Worm (Caenorhabditis elegans) whole organism, early embryonic: ENCODE results near the gene dib-1.

Experiments
- B0310.2 ChIP-seq: sonication (generic microtip); optimal IDR thresholded peaks from 2 replicates; lab custom pipeline; 2016; ENCODE audit warnings: mild to moderate bottlenecking, missing genetic modification characterization, missing compliant biosample characterization
- F13C5.2 ChIP-seq: sonication (generic microtip); optimal IDR thresholded peaks from 2 replicates; lab custom pipeline; 2017; ENCODE audit warnings: mild to moderate bottlenecking, missing genetic modification characterization, inconsistent platforms, missing compliant biosample characterization
- aly-1 ChIP-seq: sonication (generic microtip); optimal IDR thresholded peaks from 2 replicates; lab custom pipeline; 2016; ENCODE audit warnings: missing genetic modification characterization, missing compliant biosample characterization
- ama-1 ChIP-seq: fragments of 150-350 bp; optimal IDR thresholded peaks from 2 replicates; lab custom pipeline; 2014
- ceh-13 ChIP-seq: fragments of 200-800 bp; sonication (Bioruptor generic); optimal IDR thresholded peaks from 2 replicates; lab custom pipeline; 2018; ENCODE audit warnings: mild to moderate bottlenecking, missing genetic modification characterization, missing compliant biosample characterization
- ceh-36 ChIP-seq: sonication (generic microtip); optimal IDR thresholded peaks from 2 replicates; lab custom pipeline; 2016; ENCODE audit warnings: missing genetic modification characterization, inconsistent platforms, missing compliant biosample characterization
- ets-7 ChIP-seq: sonication (generic microtip); optimal IDR thresholded peaks from 2 replicates; lab custom pipeline; 2016; ENCODE audit warnings: missing genotype, missing genetic modification characterization, missing compliant biosample characterization
- flt-1 ChIP-seq: fragments of 200-800 bp; sonication (Bioruptor generic); IDR thresholded peaks from 2 replicates; pipeline ENCODE4 v1.3.6; 2022; ENCODE audit warnings: missing genetic modification characterization, missing compliant biosample characterization
- hmbx-1 ChIP-seq: sonication (generic microtip); optimal IDR thresholded peaks from 2 replicates; lab custom pipeline; 2016; ENCODE audit warnings: mild to moderate bottlenecking, missing genetic modification characterization, missing compliant biosample characterization
- hmg-4 ChIP-seq: fragments of 200-800 bp; sonication (Bioruptor generic); optimal IDR thresholded peaks from 2 replicates; lab custom pipeline; 2018; ENCODE audit warnings: mild to moderate bottlenecking, missing genetic modification characterization, missing compliant biosample characterization
- hnd-1 ChIP-seq: sonication (generic microtip); optimal IDR thresholded peaks from 2 replicates; lab custom pipeline; 2016; ENCODE audit warnings: missing genetic modification characterization, missing compliant biosample characterization
- pes-1 ChIP-seq: fragments of 200-800 bp; sonication (Bioruptor generic); IDR thresholded peaks from 2 replicates; pipeline ENCODE4 v1.3.6; 2022; ENCODE audit warnings: missing genetic modification reagents, missing genetic modification characterization, missing compliant biosample characterization
- scrt-1 ChIP-seq: fragments of 200-800 bp; sonication (Bioruptor generic); IDR thresholded peaks from 2 replicates; pipeline ENCODE4 v1.3.6; 2022; ENCODE audit warnings: missing genetic modification characterization, missing compliant biosample characterization
- sea-1 ChIP-seq: fragments of 200-800 bp; sonication (Bioruptor generic); conservative IDR thresholded peaks from 2 replicates; pipeline ENCODE4 v1.3.6; 2022; ENCODE audit warnings: missing genetic modification characterization, missing compliant biosample characterization
- tbx-11 ChIP-seq: fragments of 200-800 bp; sonication (Bioruptor generic); IDR thresholded peaks from 2 replicates; pipeline ENCODE4 v1.3.6; 2022; ENCODE audit warnings: missing genetic modification characterization, missing compliant biosample characterization
- tbx-37 ChIP-seq: fragments of 200-800 bp; sonication (Bioruptor generic); conservative IDR thresholded peaks from 2 replicates; pipeline ENCODE4 v1.3.6; 2022; ENCODE audit warnings: missing genetic modification reagents, missing genetic modification characterization, missing compliant biosample characterization
- tra-4 ChIP-seq: sonication (generic microtip); optimal IDR thresholded peaks from 2 replicates; lab custom pipeline; 2017; ENCODE audit warnings: missing genetic modification characterization, missing compliant biosample characterization

dib-1 gene

ce11 chrIV:2886655-2887054 lies 4.0 kb upstream of the dib-1 start, which contains the start of gene dml-1:
Gene dml-1 (plus strand): TSS chrIV:2886955.
- no peak for TF ChIP-seq B0310.2
- no peak for TF ChIP-seq sea-1 (GFP tag; lab: Robert Waterston, UW)
- no peak for TF ChIP-seq tbx-37

ce11 chrIV:2887245-2887644 lies 3.4 kb upstream of the dib-1 start:
- no peak for TF ChIP-seq pes-1 (GFP tag; lab: Robert Waterston, UW)
- TF ChIP-seq ets-7 (tag; lab: Kevin White, UChicago), result no peak
- no peak for TF ChIP-seq B0310.2
- TF ChIP-seq ama-1, result no peak
- TF ChIP-seq hmbx-1, result no peak
- TF ChIP-seq tbx-11 (GFP tag; lab: Robert Waterston, UW), result no peak
- TF ChIP-seq aly-1 (tag; lab: Kevin White, UChicago), result no peak
- TF ChIP-seq hnd-1 (tag; lab: Kevin White, UChicago), result no peak
- TF ChIP-seq hmg-4 (GFP tag; lab: Kevin White, UChicago), result no peak
- TF ChIP-seq ceh-36 (tag; lab: Kevin White, UChicago), result no peak
- no peak for TF ChIP-seq ceh-13 (GFP tag; lab: Kevin White, UChicago)
- TF ChIP-seq flt-1 (GFP tag; lab: Robert Waterston, UW), result no peak
- TF ChIP-seq tra-4 (tag; lab: Kevin White, UChicago), result no peak
- no peak for TF ChIP-seq F13C5.2 (tag; lab: Kevin White, UChicago)
- TF ChIP-seq tbx-37, result no peak
- TF ChIP-seq scrt-1 (GFP tag; lab: Robert Waterston, UW), result no peak
- TF ChIP-seq sea-1 (GFP tag; lab: Robert Waterston, UW), result no peak

ce11 chrIV:2888496-2889101 lies 2.1 kb upstream of the dib-1 start:
- TF ChIP-seq ets-7 (tag; lab: Kevin White, UChicago), result no peak
- TF ChIP-seq aly-1 (tag; lab: Kevin White, UChicago), result no peak
- TF ChIP-seq tbx-11 (GFP tag; lab: Robert Waterston, UW), result no peak
- TF ChIP-seq hmg-4 (GFP tag; lab: Kevin White, UChicago), result no peak
- TF ChIP-seq ceh-36 (tag; lab: Kevin White, UChicago), result no peak
- no peak for TF ChIP-seq sea-1 (GFP tag; lab: Robert Waterston, UW)
- TF ChIP-seq F13C5.2 (tag; lab: Kevin White, UChicago), result no peak
- TF ChIP-seq tra-4 (tag; lab: Kevin White, UChicago), result no peak
- TF ChIP-seq hmbx-1, result no peak
- TF ChIP-seq ceh-13 (GFP tag; lab: Kevin White, UChicago), result no peak
- TF ChIP-seq B0310.2, result no peak
- no peak for TF ChIP-seq scrt-1 (GFP tag; lab: Robert Waterston, UW)
- no peak for TF ChIP-seq flt-1 (GFP tag; lab: Robert Waterston, UW)

ce11 chrIV:2891535-2892233 lies 1.0 kb downstream of the dib-1 start:
- no peak for TF ChIP-seq pes-1 (GFP tag; lab: Robert Waterston, UW)
- no peak for TF ChIP-seq hmg-4 (GFP tag; lab: Kevin White, UChicago)
- no peak for TF ChIP-seq tra-4 (tag; lab: Kevin White, UChicago)
- TF ChIP-seq hmbx-1, result no peak
- TF ChIP-seq sea-1 (GFP tag; lab: Robert Waterston, UW), result no peak
- no peak for TF ChIP-seq aly-1 (tag; lab: Kevin White, UChicago)
- no peak for TF ChIP-seq ceh-13 (GFP tag; lab: Kevin White, UChicago)
- no peak for TF ChIP-seq ama-1
- TF ChIP-seq ceh-36 (tag; lab: Kevin White, UChicago), result no peak
- no peak for TF ChIP-seq tbx-37
- TF ChIP-seq tbx-11 (GFP tag; lab: Robert Waterston, UW), result no peak
- no peak for TF ChIP-seq F13C5.2 (tag; lab: Kevin White, UChicago)
- TF ChIP-seq scrt-1 (GFP tag; lab: Robert Waterston, UW), result no peak

- TF ChIP-seq ceh-36 (tag; lab: Kevin White, UChicago) (no peak), pes-1 (GFP tag; lab: Robert Waterston, UW) (no peak), flt-1 (GFP tag; lab: Robert Waterston, UW) (no peak), scrt-1 (GFP tag; lab: Robert Waterston, UW) (no peak), aly-1 (tag; lab: Kevin White, UChicago) (no peak), hmbx-1 (no peak), B0310.2 (no peak), hmg-4 (GFP tag; lab: Kevin White, UChicago) (no peak), ama-1 (no peak), ets-7 (tag; lab: Kevin White, UChicago) (no peak), ceh-13 (GFP tag; lab: Kevin White, UChicago) (no peak)
Observed at ce11 chrIV:2892395-2892786, 1.7 kb downstream of the dib-1 start, which contains the start of gene Y54G2A.18. Gene Y54G2A.18 (minus strand): TSS chrIV:2892495.

ce11 chrIV:2892787-2893485 lies 2.3 kb downstream of the dib-1 start:
- TF ChIP-seq ama-1 (no peak), ceh-13 (GFP tag; lab: Kevin White, UChicago) (no peak), flt-1 (GFP tag; lab: Robert Waterston, UW) (no peak), tbx-37 (no peak), hmg-4 (GFP tag; lab: Kevin White, UChicago) (no peak), hnd-1 (tag; lab: Kevin White, UChicago) (no peak), aly-1 (tag; lab: Kevin White, UChicago) (no peak), B0310.2 (no peak)

- no peak for TF ChIP-seq ceh-36 (tag; lab: Kevin White, UChicago)
- no peak for TF ChIP-seq pes-1 (GFP tag; lab: Robert Waterston, UW)
- no peak for TF ChIP-seq hmg-4 (GFP tag; lab: Kevin White, UChicago)
- TF ChIP-seq sea-1 (GFP tag; lab: Robert Waterston, UW), result no peak
Observed at ce11 chrIV:2893486-2893842, 2.8 kb downstream of the dib-1 start.
